Worm (Caenorhabditis elegans) whole organism, L2 larva: ENCODE results near the gene T12A7.6.

Experiments used
- F13H6.1 ChIP-seq: sonication (generic microtip); optimal IDR thresholded peaks from 2 replicates; lab custom pipeline; 2016; ENCODE audit warnings: missing genetic modification characterization, missing compliant biosample characterization
- R02D3.7 ChIP-seq: fragments of 150-350 bp; optimal IDR thresholded peaks from 2 replicates; lab custom pipeline; 2014; ENCODE audit warnings: missing biosample characterization, missing genetic modification characterization
- Y55F3AM.14 ChIP-seq: fragments of 200-800 bp; sonication (Bioruptor generic); optimal IDR thresholded peaks from 2 replicates; lab custom pipeline; 2018; ENCODE audit warnings: mild to moderate bottlenecking, missing genetic modification characterization, missing compliant biosample characterization
- ZK546.5 ChIP-seq: sonication (generic microtip); optimal IDR thresholded peaks from 2 replicates; lab custom pipeline; 2017; ENCODE audit warnings: missing biosample characterization, missing genetic modification characterization
- alr-1 ChIP-seq: fragments of 150-350 bp; optimal IDR thresholded peaks from 2 replicates; lab custom pipeline; 2014; ENCODE audit warnings: missing biosample characterization, missing genetic modification characterization
- ama-1 ChIP-seq: fragments of 150-350 bp; optimal IDR thresholded peaks from 2 replicates; lab custom pipeline; 2018; ENCODE audit warnings: inconsistent platforms
- blmp-1 ChIP-seq: sonication (generic microtip); optimal IDR thresholded peaks from 2 replicates; lab custom pipeline; 2017; ENCODE audit warnings: missing genetic modification characterization, mild to moderate bottlenecking, missing compliant biosample characterization, antibody characterized with exemption, moderate library complexity; ENCODE audit not compliant: insufficient read depth
- crh-2 ChIP-seq: sonication (generic microtip); optimal IDR thresholded peaks from 2 replicates; lab custom pipeline; 2017; ENCODE audit warnings: missing biosample characterization, missing genetic modification characterization
- elt-1 ChIP-seq: fragments of 150-350 bp; optimal IDR thresholded peaks from 2 replicates; lab custom pipeline; 2014; ENCODE audit warnings: missing biosample characterization, missing genetic modification characterization
- fos-1 ChIP-seq: fragments of 150-350 bp; optimal IDR thresholded peaks from 2 replicates; lab custom pipeline; 2014; ENCODE audit warnings: missing biosample characterization, missing genetic modification characterization
- lin-11 ChIP-seq: fragments of 150-350 bp; sonication (generic microtip); optimal IDR thresholded peaks from 2 replicates; lab custom pipeline; 2014; ENCODE audit warnings: missing biosample characterization, missing genetic modification characterization, inconsistent platforms, mixed read lengths
- lin-13 ChIP-seq: fragments of 150-350 bp; optimal IDR thresholded peaks from 2 replicates; lab custom pipeline; 2014; ENCODE audit warnings: missing biosample characterization, missing genetic modification reagents, missing genetic modification characterization
- lsy-2 ChIP-seq, 2 experiments: fragments of 150-350 bp in 1 of 2; sonication (generic microtip) in 1 of 2; optimal IDR thresholded peaks; 2 replicates each; lab custom pipeline; 2014 to 2017; ENCODE audit warnings: missing biosample characterization in 2 of 2, missing genetic modification characterization in 2 of 2
- mab-5 ChIP-seq: fragments of 150-350 bp; optimal IDR thresholded peaks from 2 replicates; lab custom pipeline; 2014; ENCODE audit warnings: missing biosample characterization, missing genetic modification characterization
- mdl-1 ChIP-seq, 2 experiments: fragments of 150-350 bp in 1 of 2; sonication (generic microtip) in 1 of 2; optimal IDR thresholded peaks; 2 replicates each; lab custom pipeline; 2017; ENCODE audit warnings: missing biosample characterization in 2 of 2, missing genetic modification characterization in 2 of 2
- nhr-10 ChIP-seq: sonication (generic microtip); optimal IDR thresholded peaks from 2 replicates; lab custom pipeline; 2017; ENCODE audit warnings: missing biosample characterization, missing genetic modification characterization
- nhr-21 ChIP-seq: fragments of 150-350 bp; optimal IDR thresholded peaks from 2 replicates; lab custom pipeline; 2014; ENCODE audit warnings: missing biosample characterization, missing genetic modification characterization
- nhr-25 ChIP-seq: fragments of 150-350 bp; sonication (generic microtip); optimal IDR thresholded peaks from 3 replicates; lab custom pipeline; 2014; ENCODE audit warnings: missing biosample characterization, missing genetic modification characterization
- nhr-77 ChIP-seq: fragments of 150-350 bp; optimal IDR thresholded peaks from 2 replicates; lab custom pipeline; 2014; ENCODE audit warnings: missing biosample characterization, missing genetic modification characterization
- peb-1 ChIP-seq: fragments of 150-350 bp; optimal IDR thresholded peaks from 2 replicates; lab custom pipeline; 2014; ENCODE audit warnings: missing biosample characterization, missing genetic modification characterization
- skn-1 ChIP-seq: sonication (generic microtip); optimal IDR thresholded peaks from 2 replicates; lab custom pipeline; 2017; ENCODE audit warnings: missing biosample characterization, missing genetic modification characterization
- sma-3 ChIP-seq: sonication (generic microtip); optimal IDR thresholded peaks from 2 replicates; lab custom pipeline; 2016; ENCODE audit warnings: missing genetic modification reagents, missing genetic modification characterization, missing compliant biosample characterization
- unc-39 ChIP-seq: fragments of 150-350 bp; optimal IDR thresholded peaks from 2 replicates; lab custom pipeline; 2014; ENCODE audit warnings: missing biosample characterization, missing genetic modification characterization
- unc-55 ChIP-seq: fragments of 150-350 bp; sonication (generic microtip); optimal IDR thresholded peaks from 3 replicates; lab custom pipeline; 2014; ENCODE audit warnings: missing biosample characterization, missing genetic modification reagents, missing genetic modification characterization
- unc-62 ChIP-seq: fragments of 150-350 bp; optimal IDR thresholded peaks from 2 replicates; lab custom pipeline; 2014; ENCODE audit warnings: missing biosample characterization, missing genetic modification reagents, missing genetic modification characterization
- zag-1 ChIP-seq: fragments of 150-350 bp; optimal IDR thresholded peaks from 2 replicates; lab custom pipeline; 2014; ENCODE audit warnings: missing biosample characterization, missing genetic modification characterization
- ztf-1 ChIP-seq: fragments of 200-800 bp; sonication (Bioruptor generic); conservative IDR thresholded peaks from 2 replicates; pipeline ENCODE4 v1.3.6; 2022; ENCODE audit warnings: missing genetic modification characterization, missing compliant biosample characterization
- ztf-11 ChIP-seq: sonication (generic microtip); optimal IDR thresholded peaks from 2 replicates; lab custom pipeline; 2017; ENCODE audit warnings: missing biosample characterization, missing genetic modification characterization

The T12A7.6 gene

ce11 chrIV:11795964-11796363 is 46.9 kb downstream of the T12A7.6 start:
- TF ChIP-seq mab-5 (tag; lab: Kevin White, UChicago) = no peak
- TF ChIP-seq ama-1 = no peak
- TF ChIP-seq nhr-21 = no peak
- TF ChIP-seq zag-1 (tag; lab: Kevin White, UChicago) = no peak
- no peak for TF ChIP-seq ztf-1 (GFP tag; lab: Robert Waterston, UW)
- TF ChIP-seq alr-1 (tag; lab: Kevin White, UChicago) = no peak
- no peak for TF ChIP-seq skn-1
- TF ChIP-seq unc-55 = no peak
- no peak for TF ChIP-seq lin-11 (tag; lab: Kevin White, UChicago)
- no peak for TF ChIP-seq Y55F3AM.14
- no peak for TF ChIP-seq nhr-25 (tag; lab: Kevin White, UChicago)
- no peak for TF ChIP-seq ztf-11
- no peak for TF ChIP-seq peb-1 (tag; lab: Kevin White, UChicago)
- TF ChIP-seq blmp-1 (tag; lab: Kevin White, UChicago) = no peak
- no peak for TF ChIP-seq F13H6.1 (tag; lab: Kevin White, UChicago)
- TF ChIP-seq sma-3 (GFP tag; lab: Kevin White, UChicago) = no peak
- no peak for TF ChIP-seq mdl-1 (tag; optimal IDR thresholded peaks at IDR 0.05; lab: Kevin White, UChicago)
- no peak for TF ChIP-seq unc-62 (GFP tag; lab: Kevin White, UChicago)
- TF ChIP-seq lsy-2 (tag; optimal IDR thresholded peaks at IDR 0.05; lab: Kevin White, UChicago) = no peak
- TF ChIP-seq crh-2 (tag; lab: Kevin White, UChicago) = no peak

- TF ChIP-seq ztf-1 (GFP tag; lab: Robert Waterston, UW) (no peak), sma-3 (GFP tag; lab: Kevin White, UChicago) (no peak), mdl-1 (tag; optimal IDR thresholded peaks at IDR 0.05; lab: Kevin White, UChicago) (no peak), ZK546.5 (tag; lab: Kevin White, UChicago) (no peak), unc-55 (no peak), R02D3.7 (tag; lab: Kevin White, UChicago) (no peak), nhr-77 (no peak), unc-39 (tag; lab: Kevin White, UChicago) (no peak), lin-13 (no peak), elt-1 (no peak), fos-1 (tag; lab: Kevin White, UChicago) (no peak), peb-1 (tag; lab: Kevin White, UChicago) (no peak), lin-11 (tag; lab: Kevin White, UChicago) (no peak), alr-1 (tag; lab: Kevin White, UChicago) (no peak), nhr-10 (tag; lab: Kevin White, UChicago) (no peak)
Observed at ce11 chrIV:11796818-11797217, 47.8 kb downstream of the T12A7.6 start.

- TF ChIP-seq unc-62 (GFP tag; lab: Kevin White, UChicago) (no peak), elt-1 (no peak), F13H6.1 (tag; lab: Kevin White, UChicago) (peak; percentile 18)
Observed at ce11 chrIV:11799240-11799639, 50.2 kb downstream of the T12A7.6 start.
